Worm (Caenorhabditis elegans) whole organism, late embryonic: ENCODE results near the gene pdi-1.

Experiments used
- F13H6.1 ChIP-seq: sonication (generic microtip); optimal IDR thresholded peaks from 2 replicates; lab custom pipeline; 2016; ENCODE audit warnings: missing genetic modification characterization, missing compliant biosample characterization
- T23F11.4 ChIP-seq: fragments of 200-800 bp; sonication (Bioruptor generic); optimal IDR thresholded peaks from 2 replicates; lab custom pipeline; 2018; ENCODE audit warnings: mild to moderate bottlenecking, missing genetic modification characterization, missing compliant biosample characterization
- ama-1 ChIP-seq: fragments of 150-350 bp; optimal IDR thresholded peaks from 2 replicates; lab custom pipeline; 2014
- ceh-2 ChIP-seq: sonication (generic microtip); optimal IDR thresholded peaks from 2 replicates; lab custom pipeline; 2016; ENCODE audit warnings: missing genotype, missing genetic modification characterization, missing compliant biosample characterization
- ceh-24 ChIP-seq: sonication (generic microtip); optimal IDR thresholded peaks from 2 replicates; lab custom pipeline; 2016; ENCODE audit warnings: mild to moderate bottlenecking, missing genetic modification characterization, missing compliant biosample characterization
- fax-1 ChIP-seq: sonication (generic microtip); optimal IDR thresholded peaks from 2 replicates; lab custom pipeline; 2016; ENCODE audit warnings: missing genotype, missing genetic modification characterization, missing compliant biosample characterization
- fkh-10 ChIP-seq: fragments of 150-350 bp; optimal IDR thresholded peaks from 2 replicates; lab custom pipeline; 2014; ENCODE audit warnings: missing biosample characterization, missing genetic modification reagents, missing genetic modification characterization
- fkh-6 ChIP-seq: sonication (generic microtip); optimal IDR thresholded peaks from 2 replicates; lab custom pipeline; 2016; ENCODE audit warnings: missing genetic modification characterization, missing compliant biosample characterization
- lin-11 ChIP-seq: fragments of 200-800 bp; sonication (Bioruptor generic); optimal IDR thresholded peaks from 2 replicates; lab custom pipeline; 2018; ENCODE audit warnings: mild to moderate bottlenecking, missing genetic modification characterization, missing compliant biosample characterization
- nhr-11 ChIP-seq: fragments of 150-350 bp; optimal IDR thresholded peaks from 2 replicates; lab custom pipeline; 2014; ENCODE audit warnings: missing biosample characterization, missing genetic modification characterization
- pros-1 ChIP-seq: fragments of 150-350 bp; optimal IDR thresholded peaks from 2 replicates; lab custom pipeline; 2014; ENCODE audit warnings: missing biosample characterization, missing genetic modification reagents, missing genetic modification characterization
- rnt-1 ChIP-seq: sonication (generic microtip); optimal IDR thresholded peaks from 2 replicates; lab custom pipeline; 2016; ENCODE audit warnings: missing genetic modification characterization, missing compliant biosample characterization
- tbx-2 ChIP-seq: sonication (generic microtip); optimal IDR thresholded peaks from 2 replicates; lab custom pipeline; 2016; ENCODE audit warnings: missing genetic modification characterization, missing compliant biosample characterization
- unc-3 ChIP-seq, 2 experiments: fragments of 200-800 bp in 1 of 2; sonication (Bioruptor generic) in 1 of 2; sonication (generic microtip) in 1 of 2; conservative IDR thresholded peaks in 1 of 2; optimal IDR thresholded peaks in 1 of 2; 2 replicates each; pipeline versions ENCODE4 v1.3.6 to Lab custom; 2016 to 2022; ENCODE audit warnings: missing compliant biosample characterization in 2 of 2, missing genetic modification characterization in 2 of 2, missing genetic modification reagents in 1 of 2

- TF ChIP-seq ama-1 (lab: Kevin White, UChicago) (no peak), pros-1 (tag; lab: Kevin White, UChicago) (no peak), lin-11 (tag; lab: Kevin White, UChicago) (no peak), nhr-11 (tag; lab: Kevin White, UChicago) (no peak), T23F11.4 (GFP tag; lab: Kevin White, UChicago) (no peak), ceh-24 (no peak), F13H6.1 (tag; lab: Kevin White, UChicago) (no peak), fkh-6 (tag; lab: Kevin White, UChicago) (no peak), fkh-10 (GFP tag; lab: Kevin White, UChicago) (no peak), ceh-2 (tag; lab: Kevin White, UChicago) (no peak), rnt-1 (tag; lab: Kevin White, UChicago) (no peak), tbx-2 (tag; lab: Kevin White, UChicago) (no peak), unc-3 (GFP tag; conservative IDR thresholded peaks at IDR 0.05; lab: Robert Waterston, UW) (no peak), unc-3 (tag; optimal IDR thresholded peaks at IDR 0.05; lab: Kevin White, UChicago) (no peak), fax-1 (tag; lab: Kevin White, UChicago) (no peak)
Measured at ce11 chrIII:3650266-3650665, 51.0 kb downstream of the pdi-1 start.
